Worm (Caenorhabditis elegans): Measurements from ENCODE around the gene C37C3.2.

The C37C3.2 gene

ce11 chrV:7824138-7824537 is 31.6 kb upstream of the C37C3.2 start:
- TF ChIP-seq unc-62 (GFP tag; optimal IDR thresholded peaks at IDR 0.05) (peak; percentile 29), hlh-1 (tag; optimal IDR thresholded peaks at IDR 0.05) (peak; percentile 47), drap-1 (GFP tag; optimal IDR thresholded peaks at IDR 0.05) (no peak), lin-13 (tag; optimal IDR thresholded peaks at IDR 0.05) (no peak), nhr-12 (tag; optimal IDR thresholded peaks at IDR 0.05) (no peak), lin-32 (GFP tag; optimal IDR thresholded peaks at IDR 0.05) (no peak), mab-5 (tag; optimal IDR thresholded peaks at IDR 0.05) (no peak), pha-4 (tag; optimal IDR thresholded peaks at IDR 0.05) (no peak), M03D4.4 (tag; optimal IDR thresholded peaks at IDR 0.05) (no peak), mep-1 (tag; optimal IDR thresholded peaks at IDR 0.05) (no peak), ces-1 (GFP tag; optimal IDR thresholded peaks at IDR 0.05) (no peak)

ce11 chrV:7825836-7826235 is 29.9 kb upstream of the C37C3.2 start:
- peak; percentile 73 for TF ChIP-seq unc-62 (GFP tag; optimal IDR thresholded peaks at IDR 0.05)
- no peak for TF ChIP-seq lsy-2 (tag; optimal IDR thresholded peaks at IDR 0.05)

- TF ChIP-seq blmp-1 (tag; optimal IDR thresholded peaks at IDR 0.05) = no peak
- peak; percentile 68 for TF ChIP-seq hlh-1 (tag; optimal IDR thresholded peaks at IDR 0.05)
- peak; percentile 37 for TF ChIP-seq unc-62 (GFP tag; optimal IDR thresholded peaks at IDR 0.05)
Observed at ce11 chrV:7826362-7826761, 29.4 kb upstream of the C37C3.2 start.

ce11 chrV:7826917-7827316 is 28.8 kb upstream of the C37C3.2 start, which contains the start of gene mig-6:
Gene mig-6 (plus strand): TSS chrV:7827217.
- TF ChIP-seq nhr-76 (tag; optimal IDR thresholded peaks at IDR 0.05) (no peak), ceh-43 (GFP tag; optimal IDR thresholded peaks at IDR 0.05) (no peak), mab-5 (tag; optimal IDR thresholded peaks at IDR 0.05) (no peak)

DNA sequence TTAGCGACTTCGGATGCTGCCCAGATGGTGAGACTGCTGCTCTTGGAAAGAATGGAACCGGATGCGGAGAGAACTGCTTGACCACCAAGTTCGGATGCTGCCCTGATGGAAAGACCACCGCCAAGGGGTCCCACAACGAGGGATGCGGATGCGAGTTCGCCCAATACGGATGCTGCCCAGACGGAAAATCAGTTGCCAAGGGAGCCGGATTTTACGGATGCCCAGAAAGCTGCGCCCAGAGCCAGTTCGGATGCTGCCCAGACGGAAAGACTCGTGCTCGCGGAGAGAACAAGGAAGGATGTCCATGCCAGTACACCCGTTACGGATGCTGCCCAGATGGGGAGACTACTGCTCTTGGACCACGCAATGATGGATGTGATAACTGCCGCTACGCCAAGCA is 24.8 kb upstream of the C37C3.2 start:
- TF ChIP-seq drap-1 (GFP tag; optimal IDR thresholded peaks at IDR 0.05) = no peak
- no peak for TF ChIP-seq lin-13 (tag; optimal IDR thresholded peaks at IDR 0.05)
- no peak for TF ChIP-seq blmp-1 (tag; optimal IDR thresholded peaks at IDR 0.05)
- no peak for TF ChIP-seq lin-32 (GFP tag; optimal IDR thresholded peaks at IDR 0.05)
- no peak for TF ChIP-seq mep-1 (tag; optimal IDR thresholded peaks at IDR 0.05)
- TF ChIP-seq flh-1 (GFP tag; optimal IDR thresholded peaks at IDR 0.05) = no peak
- TF ChIP-seq ceh-83 (GFP tag; optimal IDR thresholded peaks at IDR 0.05) = no peak
- no peak for TF ChIP-seq pha-4 (tag; optimal IDR thresholded peaks at IDR 0.05)
- TF ChIP-seq nhr-12 (tag; optimal IDR thresholded peaks at IDR 0.05) = no peak
- TF ChIP-seq ceh-39 (tag; optimal IDR thresholded peaks at IDR 0.05) = no peak
- no peak for TF ChIP-seq ces-1 (GFP tag; optimal IDR thresholded peaks at IDR 0.05)

DNA sequence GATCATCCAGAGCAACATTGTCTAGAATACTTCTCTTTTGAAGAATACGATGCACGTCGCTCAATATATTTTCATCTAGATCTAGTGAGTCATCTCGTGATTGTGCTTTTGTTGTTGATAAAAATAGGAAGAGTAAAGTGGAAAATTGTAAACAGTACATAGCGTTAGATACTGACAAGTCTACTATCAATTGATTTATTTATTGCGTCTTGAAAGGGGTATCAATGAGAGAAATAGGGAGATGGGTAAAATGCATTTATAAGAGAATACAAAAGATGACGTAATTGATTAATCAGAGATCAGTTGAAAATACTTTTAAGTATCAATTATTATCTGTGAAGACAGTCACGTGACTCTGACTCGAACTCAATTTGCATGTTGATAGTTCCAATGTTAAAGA is 18.8 kb upstream of the C37C3.2 start, which contains the start of gene txt-5:
Gene txt-5, minus strand, starts transcription at position 224 of the 400 bp plus-strand sequence.
- TF ChIP-seq ceh-39 (tag; optimal IDR thresholded peaks at IDR 0.05) = no peak
- no peak for TF ChIP-seq pha-4 (tag; optimal IDR thresholded peaks at IDR 0.05)
- no peak for TF ChIP-seq elt-1 (tag; optimal IDR thresholded peaks at IDR 0.05; ENCODE audit: borderline replicate concordance, insufficient read depth)
- TF ChIP-seq unc-62 (GFP tag; optimal IDR thresholded peaks at IDR 0.05) = no peak
- TF ChIP-seq zip-8 (tag; optimal IDR thresholded peaks at IDR 0.05) = peak; percentile 64

- no peak for TF ChIP-seq unc-62 (GFP tag; optimal IDR thresholded peaks at IDR 0.05)
Observed at ce11 chrV:7837809-7838208, 17.9 kb upstream of the C37C3.2 start, which contains the start of gene ttr-33. Gene ttr-33 (minus strand): TSS chrV:7837909.

DNA sequence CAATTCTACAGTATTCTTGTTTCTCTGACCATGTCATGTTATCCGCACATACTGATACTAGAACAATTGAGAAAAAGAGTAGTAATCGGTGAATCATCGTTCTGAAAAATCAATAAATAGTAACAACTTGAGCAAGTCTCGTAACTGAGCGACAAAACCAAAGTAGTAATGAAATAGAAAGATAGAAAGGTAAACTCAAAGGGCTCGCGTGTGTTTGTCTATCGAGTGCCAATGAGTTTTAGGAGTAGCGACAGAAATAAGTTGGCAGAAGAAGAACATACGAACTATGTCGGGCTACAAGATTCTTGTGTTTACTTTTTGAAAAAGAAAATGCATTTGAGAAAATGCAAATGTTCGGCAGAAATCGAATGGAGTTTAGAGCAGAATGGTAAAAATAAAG is 16.3 kb upstream of the C37C3.2 start, which contains the start of gene C37C3.12:
Gene C37C3.12, minus strand, starts transcription at position 101 of the 400 bp plus-strand sequence.
- TF ChIP-seq nhr-2 (tag; optimal IDR thresholded peaks at IDR 0.05) = no peak
- TF ChIP-seq M03D4.4 (tag; optimal IDR thresholded peaks at IDR 0.05) = no peak
- no peak for TF ChIP-seq ztf-11 (tag; optimal IDR thresholded peaks at IDR 0.05)
- no peak for TF ChIP-seq tbx-8 (GFP tag; optimal IDR thresholded peaks at IDR 0.05)
- TF ChIP-seq zip-8 (tag; optimal IDR thresholded peaks at IDR 0.05) = no peak
- no peak for TF ChIP-seq cnd-1 (tag; optimal IDR thresholded peaks at IDR 0.05)
- TF ChIP-seq sem-2 (GFP tag; optimal IDR thresholded peaks at IDR 0.05) = no peak
